Worm (Caenorhabditis elegans): Measurements from ENCODE around the gene F41H10.2.

Gene F41H10.2

DNA sequence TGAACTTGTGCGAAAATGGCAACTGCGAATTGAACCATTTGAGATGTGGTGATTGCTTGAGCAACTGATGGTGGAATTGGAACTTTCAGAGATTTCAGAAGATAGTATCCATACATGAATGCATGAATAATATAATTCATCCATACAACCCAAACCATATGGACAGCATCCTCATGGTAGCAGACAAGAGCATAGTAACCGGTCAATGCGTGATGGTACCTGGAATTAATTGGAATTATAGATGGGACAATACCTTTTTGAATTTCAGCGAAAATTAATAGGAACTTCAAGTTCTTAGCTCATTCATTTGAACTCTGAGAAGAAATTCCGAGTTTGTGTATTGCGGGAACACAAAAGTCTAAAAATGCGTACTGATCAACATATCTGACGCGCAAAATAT is 6.5 kb upstream of the F41H10.2 start (continued):
- TF ChIP-seq madf-9 (GFP tag; conservative IDR thresholded peaks at IDR 0.05) (no peak), zip-2 (tag; optimal IDR thresholded peaks at IDR 0.05) (no peak)

DNA sequence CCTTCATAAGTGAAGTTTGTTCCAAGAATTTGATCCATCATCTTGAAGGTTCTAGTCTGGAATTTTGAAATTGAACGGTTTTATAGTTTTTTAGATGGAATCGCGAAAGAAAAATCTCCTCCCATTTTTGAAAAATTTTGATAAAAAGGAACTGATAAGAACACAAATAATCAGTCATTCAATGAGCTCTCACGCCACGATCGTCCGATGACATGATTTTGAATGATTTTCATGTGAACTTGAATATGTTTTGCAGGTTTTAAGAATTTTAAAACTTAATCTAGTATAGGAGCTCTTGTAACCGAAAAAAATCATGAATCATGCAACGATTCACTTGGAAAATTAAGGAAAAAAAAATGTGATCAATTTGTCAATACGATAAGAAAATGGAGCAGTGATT is 4.4 kb upstream of the F41H10.2 start, which contains the start of gene elo-5:
Gene elo-5, minus strand, starts transcription at position 56 of the 400 bp plus-strand sequence.
- TF ChIP-seq hlh-11 (tag; optimal IDR thresholded peaks at IDR 0.05) (peak; percentile 63), mes-2 (tag; optimal IDR thresholded peaks at IDR 0.05; ENCODE audit: poor library complexity, severe bottlenecking) (no peak), nhr-28 (tag; optimal IDR thresholded peaks at IDR 0.05) (peak; percentile 45), aha-1 (tag) (peak; percentile 48), dmd-6 (GFP tag; IDR thresholded peaks at IDR 0.05) (peak; percentile 53), dve-1 (tag; optimal IDR thresholded peaks at IDR 0.05; ENCODE audit: insufficient read depth) (peak; percentile 35), saeg-2 (GFP tag; IDR thresholded peaks at IDR 0.05) (no peak), daf-16 (GFP tag; optimal IDR thresholded peaks at IDR 0.05) (no peak), daf-16 (tag; optimal IDR thresholded peaks at IDR 0.05) (peak; percentile 75), hlh-30 (tag; optimal IDR thresholded peaks at IDR 0.05; ENCODE audit: insufficient read depth) (peak; percentile 25), pqm-1 (tag; optimal IDR thresholded peaks at IDR 0.05) (peak; percentile 37), nhr-42 (GFP tag; IDR thresholded peaks at IDR 0.05) (no peak)

DNA sequence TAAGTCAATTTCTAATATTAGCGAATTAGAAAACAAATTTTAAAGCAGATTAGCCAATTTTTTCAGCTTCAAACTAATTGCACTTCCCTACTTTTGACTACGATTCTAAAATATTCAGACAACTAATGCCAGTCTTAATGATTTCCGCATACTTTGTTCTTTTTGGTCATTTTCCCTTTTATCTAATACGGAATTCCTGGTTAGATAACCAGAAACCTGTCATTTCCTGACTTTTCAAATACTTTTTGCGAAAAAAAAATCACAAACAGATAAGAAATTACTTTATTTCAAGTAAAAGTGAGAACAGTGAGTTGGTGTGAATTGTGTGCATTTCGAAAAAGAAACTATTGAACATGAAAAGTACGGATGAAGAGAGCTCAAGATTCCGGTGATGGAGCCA is 1.3 kb upstream of the F41H10.2 start:
- no peak for TF ChIP-seq nhr-76 (tag; optimal IDR thresholded peaks at IDR 0.05)
- no peak for TF ChIP-seq mdl-1 (tag; optimal IDR thresholded peaks at IDR 0.05)
- no peak for TF ChIP-seq F37D6.2 (tag; optimal IDR thresholded peaks at IDR 0.05)
- TF ChIP-seq ztf-11 (tag; optimal IDR thresholded peaks at IDR 0.05), result no peak
- no peak for TF ChIP-seq aha-1 (tag)
- TF ChIP-seq pqm-1 (tag; optimal IDR thresholded peaks at IDR 0.05), result no peak
- peak; percentile 70 for TF ChIP-seq dve-1 (tag; optimal IDR thresholded peaks at IDR 0.05; ENCODE audit: insufficient read depth)
- TF ChIP-seq daf-16 (GFP tag; optimal IDR thresholded peaks at IDR 0.05), result no peak
- TF ChIP-seq daf-16 (tag; optimal IDR thresholded peaks at IDR 0.05), result peak; percentile 65
- TF ChIP-seq lir-3 (tag; optimal IDR thresholded peaks at IDR 0.05), result no peak
- TF ChIP-seq duxl-1 (tag; optimal IDR thresholded peaks at IDR 0.05; ENCODE audit: poor library complexity), result no peak
- peak; percentile 77 for TF ChIP-seq dmd-6 (GFP tag; IDR thresholded peaks at IDR 0.05)
- no peak for TF ChIP-seq F10B5.3 (tag; optimal IDR thresholded peaks at IDR 0.05)
- peak; percentile 53 for TF ChIP-seq nhr-28 (tag; optimal IDR thresholded peaks at IDR 0.05)
- no peak for TF ChIP-seq nhr-6 (tag; optimal IDR thresholded peaks at IDR 0.05)
- TF ChIP-seq tra-1 (GFP tag; IDR thresholded peaks at IDR 0.05), result peak; percentile 61; the same call in 1 of the 2 replicates
- TF ChIP-seq mxl-3 (GFP tag; optimal IDR thresholded peaks at IDR 0.05), result no peak
- peak; percentile 14 for TF ChIP-seq hlh-11 (tag; optimal IDR thresholded peaks at IDR 0.05)
- 0 out of 2 replicates have a peak, but pooled peaks have one; percentile 16 for TF ChIP-seq php-3 (GFP tag; IDR thresholded peaks at IDR 0.05)

DNA sequence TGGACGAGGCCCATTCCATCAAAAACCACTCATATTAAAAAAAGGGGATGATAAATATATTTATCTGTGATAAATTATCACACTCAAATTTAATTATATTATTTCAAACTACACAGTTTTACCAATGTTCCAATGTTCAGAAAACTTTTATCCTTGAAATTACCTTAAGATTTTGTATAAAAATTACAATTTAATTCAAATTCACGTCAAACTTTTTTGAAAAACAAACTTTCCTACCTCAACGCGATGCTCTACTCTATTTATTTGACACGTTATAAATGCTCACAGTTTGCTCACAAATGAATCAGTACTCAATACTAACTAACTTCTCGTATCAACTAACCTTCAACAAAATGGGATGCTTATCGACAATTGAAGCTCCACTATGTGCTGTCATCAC is 1.2 kb downstream of the F41H10.2 start, which contains the start of gene F41H10.1:
Gene F41H10.1, plus strand, starts transcription at position 301 of the 400 bp plus-strand sequence.
- TF ChIP-seq zfp-2 (tag; optimal IDR thresholded peaks at IDR 0.05), result no peak
- TF ChIP-seq dmd-6 (GFP tag; IDR thresholded peaks at IDR 0.05), result no peak
- TF ChIP-seq F10B5.3 (tag; optimal IDR thresholded peaks at IDR 0.05), result no peak
- TF ChIP-seq dve-1 (tag; optimal IDR thresholded peaks at IDR 0.05; ENCODE audit: insufficient read depth), result no peak
- TF ChIP-seq nhr-102 (tag; optimal IDR thresholded peaks at IDR 0.05), result no peak
- no peak for TF ChIP-seq nhr-111 (GFP tag; optimal IDR thresholded peaks at IDR 0.05)
- no peak for TF ChIP-seq lin-29 (GFP tag; IDR thresholded peaks at IDR 0.05)
- TF ChIP-seq D1046.2 (GFP tag; IDR thresholded peaks at IDR 0.05), result no peak
- TF ChIP-seq ceh-62 (tag; optimal IDR thresholded peaks at IDR 0.05), result no peak
- no peak for TF ChIP-seq zip-2 (tag; optimal IDR thresholded peaks at IDR 0.05)
- TF ChIP-seq Y105C5A.15 (GFP tag; IDR thresholded peaks at IDR 0.05), result no peak
- TF ChIP-seq pqm-1 (tag; optimal IDR thresholded peaks at IDR 0.05), result no peak
- no peak for TF ChIP-seq daf-19 (GFP tag; conservative IDR thresholded peaks at IDR 0.05)
- no peak for TF ChIP-seq jun-1 (tag; optimal IDR thresholded peaks at IDR 0.05)
- TF ChIP-seq set-16 (GFP tag; IDR thresholded peaks at IDR 0.05), result no peak
- no peak for TF ChIP-seq mxl-2 (GFP tag; conservative IDR thresholded peaks at IDR 0.05)
- TF ChIP-seq arid-1 (GFP tag; conservative IDR thresholded peaks at IDR 0.05), result no peak
- no peak for TF ChIP-seq lin-1 (GFP tag; IDR thresholded peaks at IDR 0.05)

All from whole organism, L4 larva.